Worm (Caenorhabditis elegans) whole organism, L1 larva: ENCODE data around the gene plg-1.

ENCODE experiments used
- C16A3.4 ChIP-seq: fragments of 150-350 bp; optimal IDR thresholded peaks from 2 replicates; lab custom pipeline; 2014; ENCODE audit warnings: missing biosample characterization, missing genetic modification characterization
- F16B12.6 ChIP-seq: fragments of 150-350 bp; optimal IDR thresholded peaks from 2 replicates; lab custom pipeline; 2014; ENCODE audit warnings: missing biosample characterization, missing genetic modification characterization
- Y116A8C.19 ChIP-seq: sonication (generic microtip); optimal IDR thresholded peaks from 2 replicates; lab custom pipeline; 2016; ENCODE audit warnings: missing compliant biosample characterization, missing genetic modification characterization, borderline replicate concordance
- aha-1 ChIP-seq: fragments of 150-350 bp; optimal IDR thresholded peaks from 2 replicates; lab custom pipeline; 2014; ENCODE audit warnings: missing biosample characterization, missing genetic modification characterization
- ama-1 ChIP-seq: fragments of 150-350 bp; optimal IDR thresholded peaks from 2 replicates; lab custom pipeline; 2014
- blmp-1 ChIP-seq: fragments of 150-350 bp; optimal IDR thresholded peaks from 2 replicates; lab custom pipeline; 2014; ENCODE audit warnings: missing biosample characterization, missing genetic modification characterization
- ceh-63 ChIP-seq: fragments of 200-800 bp; sonication (Bioruptor generic); optimal IDR thresholded peaks from 2 replicates; lab custom pipeline; 2018; ENCODE audit warnings: mild to moderate bottlenecking, missing genetic modification characterization, missing compliant biosample characterization
- ceh-82 ChIP-seq, 3 experiments: fragments of 150-350 bp in 1 of 3; sonication (generic microtip) in 2 of 3; optimal IDR thresholded peaks; 2 replicates each; lab custom pipeline; 2014 to 2017; ENCODE audit warnings: missing biosample characterization in 3 of 3, missing genetic modification characterization in 3 of 3
- ceh-88 ChIP-seq: fragments of 200-800 bp; sonication (Bioruptor generic); IDR thresholded peaks from 2 replicates; pipeline ENCODE4 v1.3.6; 2022; ENCODE audit warnings: missing genetic modification characterization, missing compliant biosample characterization
- ceh-90 ChIP-seq: sonication (generic microtip); optimal IDR thresholded peaks from 2 replicates; lab custom pipeline; 2016; ENCODE audit warnings: missing genetic modification characterization, missing compliant biosample characterization
- ces-1 ChIP-seq: fragments of 150-350 bp; optimal IDR thresholded peaks from 2 replicates; lab custom pipeline; 2014; ENCODE audit warnings: missing biosample characterization, missing genetic modification reagents, missing genetic modification characterization
- dsc-1 ChIP-seq: sonication (generic microtip); optimal IDR thresholded peaks from 2 replicates; lab custom pipeline; 2016; ENCODE audit warnings: mild to moderate bottlenecking, missing genetic modification characterization, missing compliant biosample characterization
- efl-1 ChIP-seq, 4 experiments: fragments of 150-350 bp; optimal IDR thresholded peaks in 3 of 4; peaks in 1 of 4; 1 replicate in 1 of 4; 2 replicates in 3 of 4; lab custom pipeline; 2014; ENCODE audit warnings: missing biosample characterization in 2 of 4, missing genetic modification characterization in 2 of 4, missing genetic modification reagents in 2 of 4
- efl-3 ChIP-seq: fragments of 200-800 bp; sonication (Bioruptor generic); optimal IDR thresholded peaks from 2 replicates; lab custom pipeline; 2018; ENCODE audit warnings: mild to moderate bottlenecking, missing genetic modification characterization, missing compliant biosample characterization
- egl-13 ChIP-seq: sonication (generic microtip); optimal IDR thresholded peaks from 2 replicates; lab custom pipeline; 2016; ENCODE audit warnings: missing genotype, missing genetic modification reagents, missing genetic modification characterization, missing compliant biosample characterization
- egl-27 ChIP-seq, 2 experiments: fragments of 150-350 bp in 1 of 2; sonication (generic microtip); optimal IDR thresholded peaks; 3 replicates each; lab custom pipeline; 2017 to 2018; ENCODE audit warnings: missing biosample characterization in 2 of 2, missing genetic modification characterization in 2 of 2, missing genetic modification reagents in 2 of 2
- ets-5 ChIP-seq: fragments of 200-800 bp; sonication (Bioruptor generic); IDR thresholded peaks from 2 replicates; pipeline ENCODE4 v1.3.6; 2022; ENCODE audit warnings: missing genetic modification characterization, missing compliant biosample characterization
- fkh-10 ChIP-seq: sonication (generic microtip); optimal IDR thresholded peaks from 2 replicates; lab custom pipeline; 2017; ENCODE audit warnings: missing biosample characterization, missing genetic modification reagents, missing genetic modification characterization
- fkh-4 ChIP-seq: sonication (generic microtip); optimal IDR thresholded peaks from 2 replicates; lab custom pipeline; 2016; ENCODE audit warnings: missing compliant biosample characterization, missing genetic modification characterization, borderline replicate concordance
- fos-1 ChIP-seq: fragments of 150-350 bp; optimal IDR thresholded peaks from 2 replicates; lab custom pipeline; 2014; ENCODE audit warnings: missing biosample characterization, missing genetic modification characterization
- grh-1 ChIP-seq: fragments of 200-800 bp; sonication (Bioruptor generic); IDR thresholded peaks from 2 replicates; pipeline ENCODE4 v1.3.6; 2022; ENCODE audit warnings: missing genetic modification reagents, missing genetic modification characterization, missing compliant biosample characterization
- hlh-17 ChIP-seq: fragments of 200-800 bp; sonication (Bioruptor generic); optimal IDR thresholded peaks from 2 replicates; lab custom pipeline; 2018; ENCODE audit warnings: missing genetic modification characterization, mild to moderate bottlenecking, missing compliant biosample characterization, moderate library complexity, borderline replicate concordance
- hpl-2 ChIP-seq: fragments of 150-350 bp; optimal IDR thresholded peaks from 2 replicates; lab custom pipeline; 2014; ENCODE audit warnings: missing biosample characterization, missing genetic modification reagents, missing genetic modification characterization
- isw-1 ChIP-seq: fragments of 200-800 bp; sonication (Bioruptor generic); IDR thresholded peaks from 2 replicates; pipeline ENCODE4 v1.3.6; 2022; ENCODE audit warnings: missing genetic modification characterization, missing compliant biosample characterization
- lin-14 ChIP-seq: fragments of 200-800 bp; sonication (Bioruptor generic); optimal IDR thresholded peaks from 2 replicates; lab custom pipeline; 2018; ENCODE audit warnings: mild to moderate bottlenecking, missing genetic modification characterization, moderate library complexity, missing compliant biosample characterization
- lin-35 ChIP-seq, 2 experiments: fragments of 150-350 bp; optimal IDR thresholded peaks; 2 replicates each; lab custom pipeline; 2014; ENCODE audit warnings: missing biosample characterization in 2 of 2, missing genetic modification characterization in 2 of 2, missing genetic modification reagents in 2 of 2
- lsy-2 ChIP-seq, 2 experiments: fragments of 150-350 bp; optimal IDR thresholded peaks; 2 replicates each; lab custom pipeline; 2014; ENCODE audit warnings: missing biosample characterization in 2 of 2, missing genetic modification characterization in 2 of 2
- mab-9 ChIP-seq: fragments of 200-800 bp; sonication (Bioruptor generic); IDR thresholded peaks from 2 replicates; pipeline ENCODE4 v1.3.6; 2022; ENCODE audit warnings: missing genetic modification reagents, missing genetic modification characterization, missing compliant biosample characterization
- mdl-1 ChIP-seq, 2 experiments: fragments of 150-350 bp; optimal IDR thresholded peaks; 2 replicates each; lab custom pipeline; 2014 to 2017; ENCODE audit warnings: missing biosample characterization in 2 of 2, missing genetic modification characterization in 2 of 2, inconsistent platforms in 1 of 2
- mef-2 ChIP-seq: fragments of 150-350 bp; optimal IDR thresholded peaks from 2 replicates; lab custom pipeline; 2014; ENCODE audit warnings: missing biosample characterization, missing genetic modification characterization
- mep-1 ChIP-seq: fragments of 150-350 bp; optimal IDR thresholded peaks from 2 replicates; lab custom pipeline; 2014; ENCODE audit warnings: missing biosample characterization, missing genetic modification characterization
- nhr-11 ChIP-seq: fragments of 150-350 bp; optimal IDR thresholded peaks from 2 replicates; lab custom pipeline; 2014; ENCODE audit warnings: missing biosample characterization, missing genetic modification characterization
- nhr-12 ChIP-seq: sonication (generic microtip); optimal IDR thresholded peaks from 2 replicates; lab custom pipeline; 2017; ENCODE audit warnings: missing biosample characterization, missing genetic modification characterization
- nhr-20 ChIP-seq: sonication (generic microtip); optimal IDR thresholded peaks from 2 replicates; lab custom pipeline; 2016; ENCODE audit warnings: mild to moderate bottlenecking, missing genetic modification characterization, missing compliant biosample characterization
- nhr-237 ChIP-seq: fragments of 150-350 bp; optimal IDR thresholded peaks from 2 replicates; lab custom pipeline; 2014; ENCODE audit warnings: missing biosample characterization, missing genetic modification characterization
- nhr-28 ChIP-seq: fragments of 150-350 bp; optimal IDR thresholded peaks from 2 replicates; lab custom pipeline; 2014; ENCODE audit warnings: missing biosample characterization, missing genetic modification characterization
- nhr-47 ChIP-seq: sonication (generic microtip); optimal IDR thresholded peaks from 2 replicates; lab custom pipeline; 2016; ENCODE audit warnings: mild to moderate bottlenecking, missing genetic modification characterization, moderate library complexity, missing compliant biosample characterization
- nhr-71 ChIP-seq: sonication (generic microtip); optimal IDR thresholded peaks from 2 replicates; lab custom pipeline; 2016; ENCODE audit warnings: mild to moderate bottlenecking, missing genetic modification characterization, moderate library complexity, missing compliant biosample characterization
- nhr-85 ChIP-seq: sonication (generic microtip); peaks from one replicate; lab custom pipeline; 2016; ENCODE audit warnings: missing genetic modification characterization, inconsistent platforms, missing compliant biosample characterization
- pqm-1 ChIP-seq: sonication (generic microtip); optimal IDR thresholded peaks from 3 replicates; lab custom pipeline; 2017; ENCODE audit warnings: missing biosample characterization, missing genetic modification characterization
- rnt-1 ChIP-seq: sonication (generic microtip); optimal IDR thresholded peaks from 2 replicates; lab custom pipeline; 2016; ENCODE audit warnings: mild to moderate bottlenecking, missing genetic modification characterization, moderate library complexity, missing compliant biosample characterization
- snpc-4 ChIP-seq: fragments of 150-350 bp; optimal IDR thresholded peaks from 2 replicates; lab custom pipeline; 2014; ENCODE audit warnings: missing biosample characterization, missing genetic modification characterization
- snu-23 ChIP-seq: sonication (generic microtip); optimal IDR thresholded peaks from 2 replicates; lab custom pipeline; 2016; ENCODE audit warnings: missing genetic modification characterization, missing compliant biosample characterization
- sox-4 ChIP-seq: sonication (generic microtip); optimal IDR thresholded peaks from 2 replicates; lab custom pipeline; 2016; ENCODE audit warnings: missing genetic modification characterization, missing compliant biosample characterization
- sptf-1 ChIP-seq: fragments of 150-350 bp; optimal IDR thresholded peaks from 2 replicates; lab custom pipeline; 2014; ENCODE audit warnings: missing biosample characterization, missing genetic modification characterization
- tbx-2 ChIP-seq: sonication (generic microtip); optimal IDR thresholded peaks from 2 replicates; lab custom pipeline; 2016; ENCODE audit warnings: missing genetic modification characterization, missing compliant biosample characterization
- unc-130 ChIP-seq: fragments of 150-350 bp; optimal IDR thresholded peaks from 2 replicates; lab custom pipeline; 2017; ENCODE audit warnings: missing biosample characterization, missing genetic modification characterization, inconsistent platforms
- unc-30 ChIP-seq: sonication (generic microtip); optimal IDR thresholded peaks from 2 replicates; lab custom pipeline; 2017; ENCODE audit warnings: missing biosample characterization, missing genetic modification characterization
- unc-62 ChIP-seq: fragments of 150-350 bp; optimal IDR thresholded peaks from 2 replicates; lab custom pipeline; 2014; ENCODE audit warnings: missing biosample characterization, missing genetic modification reagents, missing genetic modification characterization
- unc-86 ChIP-seq: sonication (generic microtip); optimal IDR thresholded peaks from 2 replicates; lab custom pipeline; 2016; ENCODE audit warnings: missing genetic modification characterization, missing compliant biosample characterization
- unc-98 ChIP-seq: fragments of 200-800 bp; sonication (Bioruptor generic); IDR thresholded peaks from 2 replicates; pipeline ENCODE4 v1.3.6; 2022; ENCODE audit warnings: missing genetic modification characterization, missing compliant biosample characterization
- vab-15 ChIP-seq: sonication (generic microtip); optimal IDR thresholded peaks from 2 replicates; lab custom pipeline; 2017; ENCODE audit warnings: missing genotype, mild to moderate bottlenecking, missing genetic modification characterization, missing compliant biosample characterization
- zag-1 ChIP-seq: fragments of 150-350 bp; optimal IDR thresholded peaks from 2 replicates; lab custom pipeline; 2014; ENCODE audit warnings: missing biosample characterization, missing genetic modification characterization
- zip-4 ChIP-seq: fragments of 200-800 bp; sonication (Bioruptor generic); optimal IDR thresholded peaks from 2 replicates; lab custom pipeline; 2018; ENCODE audit warnings: mild to moderate bottlenecking, missing genetic modification characterization, moderate library complexity, missing compliant biosample characterization

plg-1 gene

DNA sequence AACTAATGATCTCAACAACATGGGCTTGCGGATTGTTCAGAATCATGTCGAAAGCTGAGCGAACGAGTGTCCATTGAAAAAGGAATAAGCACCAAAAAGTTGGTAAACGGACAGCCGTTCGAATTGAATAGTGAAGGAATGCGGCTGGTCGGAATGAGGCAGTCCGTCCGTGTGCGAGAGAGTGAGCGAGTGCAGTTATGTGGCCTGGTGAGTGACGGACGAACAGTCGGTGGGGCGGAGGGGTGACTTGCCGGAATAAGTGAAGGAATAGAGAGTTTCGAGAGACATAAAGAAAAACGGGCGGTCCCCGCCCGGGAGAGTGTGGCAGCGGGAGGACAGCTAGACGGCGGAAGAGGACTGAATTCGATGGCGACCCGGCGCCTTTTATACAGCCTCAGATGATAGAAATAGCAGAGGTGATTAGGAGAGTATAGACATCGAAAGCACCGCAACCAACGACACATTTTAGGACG, 13.3 kb downstream of the plg-1 start (continued):
- TF ChIP-seq nhr-71 (tag; lab: Kevin White, UChicago) (peak; percentile 93), fkh-10 (GFP tag; lab: Kevin White, UChicago) (no peak), blmp-1 (tag; lab: Kevin White, UChicago) (peak; percentile 29), mef-2 (tag; lab: Kevin White, UChicago) (no peak), sox-4 (tag; lab: Kevin White, UChicago) (no peak), ets-5 (no peak), unc-98 (GFP tag; lab: Robert Waterston, UW) (peak; percentile 48; the same call in 1 of the 2 replicates), pqm-1 (tag; lab: Kevin White, UChicago) (no peak), ceh-63 (GFP tag; lab: Kevin White, UChicago) (no peak), F16B12.6 (tag; lab: Kevin White, UChicago) (peak; percentile 18), rnt-1 (tag; lab: Kevin White, UChicago) (peak; percentile 92), egl-27 (tag; optimal IDR thresholded peaks at IDR 0.05; lab: Kevin White, UChicago) (no peak), unc-30 (tag; lab: Kevin White, UChicago) (no peak), unc-62 (no peak), ceh-90 (tag; lab: Kevin White, UChicago) (no peak), unc-86 (tag; lab: Kevin White, UChicago) (no peak), fkh-4 (tag; lab: Kevin White, UChicago) (no peak), lsy-2 (tag; optimal IDR thresholded peaks at IDR 0.05; lab: Kevin White, UChicago) (peak; percentile 59 to 66), fos-1 (tag; lab: Kevin White, UChicago) (peak; percentile 57), ama-1 (lab: Kevin White, UChicago) (peak; percentile 96), snpc-4 (tag; lab: Kevin White, UChicago) (no peak), grh-1 (GFP tag; lab: Robert Waterston, UW) (peak; percentile 69), tbx-2 (peak; percentile 68), nhr-47 (tag; lab: Kevin White, UChicago) (peak; percentile 80), mdl-1 (tag; optimal IDR thresholded peaks at IDR 0.05; lab: Kevin White, UChicago) (peak in 1 of 2 experiments; percentile 45), mab-9 (GFP tag; lab: Robert Waterston, UW) (no peak), aha-1 (tag; lab: Kevin White, UChicago) (no peak), nhr-11 (tag; lab: Kevin White, UChicago) (no peak), ceh-82 (tag; optimal IDR thresholded peaks at IDR 0.05; lab: Kevin White, UChicago) (peak in 2 of 3 experiments; percentile 34 to 61), sptf-1 (tag; lab: Kevin White, UChicago) (no peak), efl-3 (GFP tag; lab: Kevin White, UChicago) (no peak), ceh-88 (peak; percentile 54; the same call in 1 of the 2 replicates), nhr-237 (tag; lab: Kevin White, UChicago) (no peak), snu-23 (peak; percentile 94), nhr-20 (tag; lab: Kevin White, UChicago) (peak; percentile 94), isw-1 (GFP tag; lab: Robert Waterston, UW) (no peak), Y116A8C.19 (tag; lab: Kevin White, UChicago) (no peak), nhr-85 (tag; lab: Kevin White, UChicago) (peak; percentile 74), hlh-17 (GFP tag; lab: Kevin White, UChicago) (no peak), lin-14 (GFP tag; lab: Kevin White, UChicago) (peak; percentile 94), dsc-1 (tag; lab: Kevin White, UChicago) (no peak), zag-1 (tag; lab: Kevin White, UChicago) (no peak), egl-13 (tag; lab: Kevin White, UChicago) (no peak), ces-1 (no peak), efl-1 (optimal IDR thresholded peaks at IDR 0.05; lab: Kevin White, UChicago) (peak; percentile 38 to 45), efl-1 (GFP tag; optimal IDR thresholded peaks at IDR 0.05 in 1 of 2; lab: Kevin White, UChicago) (peak; percentile 36 to 91), hpl-2 (peak; percentile 40), mep-1 (tag; lab: Kevin White, UChicago) (peak; percentile 48), nhr-28 (tag; lab: Kevin White, UChicago) (no peak), zip-4 (peak; percentile 35), nhr-12 (tag; lab: Kevin White, UChicago) (no peak), vab-15 (tag; lab: Kevin White, UChicago) (no peak), C16A3.4 (tag; lab: Kevin White, UChicago) (no peak), unc-130 (tag; lab: Kevin White, UChicago) (peak; percentile 59), lin-35 (GFP tag; optimal IDR thresholded peaks at IDR 0.05; lab: Kevin White, UChicago) (peak; percentile 57 to 63)
